Fruit fly (Drosophila melanogaster) whole organism, embryonic: ENCODE results near the gene CG16854.

Experiments used
- B-H1 ChIP-seq: fragments of 200-800 bp; sonication (Bioruptor generic); IDR thresholded peaks from 3 replicates; pipeline ENCODE4 v1.3.6; 2022; ENCODE audit warnings: missing biosample characterization, missing genetic modification characterization
- Bteb2 ChIP-seq: fragments of 200-800 bp; sonication (Bioruptor generic); optimal IDR thresholded peaks from 2 replicates; lab custom pipeline; 2016; ENCODE audit warnings: missing biosample characterization, missing genetic modification characterization
- CG10654 ChIP-seq: fragments of 200-800 bp; sonication (Bioruptor generic); optimal IDR thresholded peaks from 2 replicates; lab custom pipeline; 2016; ENCODE audit warnings: missing biosample characterization, missing genetic modification characterization
- CG12769 ChIP-seq: fragments of 200-800 bp; sonication (Bioruptor generic); optimal IDR thresholded peaks from 2 replicates; lab custom pipeline; 2019; ENCODE audit warnings: missing biosample characterization, mild to moderate bottlenecking, missing genetic modification characterization, moderate library complexity
- CG1529 ChIP-seq: fragments of 200-800 bp; sonication (Bioruptor generic); optimal IDR thresholded peaks from 3 replicates; lab custom pipeline; 2018; ENCODE audit warnings: missing biosample characterization, missing genetic modification characterization
- CG16813 ChIP-seq: fragments of 200-800 bp; sonication (Bioruptor generic); IDR thresholded peaks from 3 replicates; pipeline ENCODE4 v1.3.6; 2022; ENCODE audit warnings: missing biosample characterization, missing genetic modification characterization; ENCODE audit not compliant: partially characterized antibody
- CG17328 ChIP-seq: fragments of 200-800 bp; sonication (Bioruptor generic); IDR thresholded peaks from 2 replicates; pipeline ENCODE4 v1.3.6; 2022; ENCODE audit warnings: missing biosample characterization, missing genetic modification characterization
- CG2199 ChIP-seq: fragments of 200-800 bp; sonication (Bioruptor generic); IDR thresholded peaks from 3 replicates; pipeline ENCODE4 v1.3.6; 2022; ENCODE audit warnings: missing biosample characterization, missing genetic modification characterization
- CG2202 ChIP-seq: fragments of 200-800 bp; sonication (Bioruptor generic); optimal IDR thresholded peaks from 2 replicates; lab custom pipeline; 2018; ENCODE audit warnings: missing biosample characterization, mild to moderate bottlenecking, missing genetic modification characterization
- CG3065 ChIP-seq: fragments of 200-800 bp; sonication (Bioruptor generic); optimal IDR thresholded peaks from 2 replicates; lab custom pipeline; 2016; ENCODE audit warnings: missing biosample characterization, missing genetic modification characterization
- CG31441 ChIP-seq: fragments of 200-800 bp; sonication (Bioruptor generic); IDR thresholded peaks from 2 replicates; pipeline ENCODE4 v1.3.6; 2022; ENCODE audit warnings: missing biosample characterization, missing genetic modification characterization
- CG32532 ChIP-seq: fragments of 200-800 bp; sonication (Bioruptor generic); IDR thresholded peaks from 2 replicates; pipeline ENCODE4 v1.3.6; 2022; ENCODE audit warnings: missing biosample characterization, missing genetic modification characterization
- CG32767 ChIP-seq: fragments of 200-800 bp; sonication (Bioruptor generic); IDR thresholded peaks from 2 replicates; pipeline ENCODE4 v1.3.6; 2022; ENCODE audit warnings: missing biosample characterization, missing genetic modification characterization
- CG3407 ChIP-seq: fragments of 200-800 bp; sonication (Bioruptor generic); optimal IDR thresholded peaks from 2 replicates; lab custom pipeline; 2018; ENCODE audit warnings: missing biosample characterization, mild to moderate bottlenecking, missing genetic modification characterization
- CG4424 ChIP-seq: fragments of 200-800 bp; sonication (Bioruptor generic); optimal IDR thresholded peaks from 3 replicates; lab custom pipeline; 2016; ENCODE audit warnings: missing biosample characterization, missing genetic modification characterization
- CG4707 ChIP-seq: fragments of 200-800 bp; sonication (Bioruptor generic); optimal IDR thresholded peaks from 2 replicates; lab custom pipeline; 2018; ENCODE audit warnings: missing biosample characterization, mild to moderate bottlenecking, missing genetic modification characterization, moderate library complexity
- CG9797 ChIP-seq: fragments of 200-800 bp; sonication (Bioruptor generic); optimal IDR thresholded peaks from 3 replicates; lab custom pipeline; 2018; ENCODE audit warnings: missing biosample characterization, mild to moderate bottlenecking, missing genetic modification characterization
- CrebB ChIP-seq: fragments of 200-800 bp; sonication (Bioruptor generic); optimal IDR thresholded peaks from 3 replicates; lab custom pipeline; 2018; ENCODE audit warnings: missing biosample characterization, mild to moderate bottlenecking, missing genetic modification characterization
- Dll ChIP-seq: fragments of 200-800 bp; sonication (Bioruptor generic); IDR thresholded peaks from 4 replicates; pipeline ENCODE4 v1.3.6; 2022; ENCODE audit warnings: missing biosample characterization, missing genetic modification characterization; ENCODE audit not compliant: partially characterized antibody
- ERR ChIP-seq: fragments of 200-800 bp; sonication (Bioruptor generic); optimal IDR thresholded peaks from 2 replicates; lab custom pipeline; 2016; ENCODE audit warnings: missing biosample characterization, missing genetic modification characterization
- Gsc ChIP-seq: fragments of 200-800 bp; sonication (Bioruptor generic); IDR thresholded peaks from 2 replicates; pipeline ENCODE4 v1.3.6; 2022; ENCODE audit warnings: missing biosample characterization, missing genetic modification characterization
- HLH4C ChIP-seq: fragments of 200-800 bp; sonication (Bioruptor generic); IDR thresholded peaks from 3 replicates; pipeline ENCODE4 v1.3.6; 2022; ENCODE audit warnings: missing biosample characterization, missing genetic modification characterization; ENCODE audit not compliant: partially characterized antibody
- Hey ChIP-seq: fragments of 200-800 bp; sonication (Bioruptor generic); optimal IDR thresholded peaks from 3 replicates; lab custom pipeline; 2018; ENCODE audit warnings: missing biosample characterization, mild to moderate bottlenecking, missing genetic modification characterization
- Jarid2 ChIP-seq: fragments of 200-800 bp; sonication (Bioruptor generic); optimal IDR thresholded peaks from 3 replicates; lab custom pipeline; 2017; ENCODE audit warnings: mild to moderate bottlenecking, missing biosample characterization, missing genetic modification reagents, missing genetic modification characterization
- MBD-R2 ChIP-seq: fragments of 200-800 bp; sonication (Bioruptor generic); IDR thresholded peaks from 2 replicates; pipeline ENCODE4 v1.3.6; 2022; ENCODE audit warnings: missing biosample characterization, missing genetic modification characterization
- NfI ChIP-seq: fragments of 200-800 bp; sonication (Bioruptor generic); optimal IDR thresholded peaks from 3 replicates; lab custom pipeline; 2018; ENCODE audit warnings: missing biosample characterization, mild to moderate bottlenecking, missing genetic modification characterization, moderate library complexity
- Ptx1 ChIP-seq: fragments of 200-800 bp; sonication (Bioruptor generic); IDR thresholded peaks from 2 replicates; pipeline ENCODE4 v1.3.6; 2022; ENCODE audit warnings: missing biosample characterization, missing genetic modification characterization
- Ravus ChIP-seq: fragments of 200-800 bp; sonication (Bioruptor generic); IDR thresholded peaks from 2 replicates; pipeline ENCODE4 v1.3.6; 2022; ENCODE audit warnings: missing biosample characterization, missing genetic modification characterization
- Sin3A ChIP-seq: fragments of >200 bp; optimal IDR thresholded peaks from 2 replicates; lab custom pipeline; 2018
- Spps ChIP-seq: fragments of 200-800 bp; sonication (Bioruptor generic); optimal IDR thresholded peaks from 2 replicates; lab custom pipeline; 2018; ENCODE audit warnings: missing biosample characterization, mild to moderate bottlenecking, missing genetic modification characterization
- bcd ChIP-seq: fragments of 200-800 bp; sonication (Bioruptor generic); optimal IDR thresholded peaks from 2 replicates; lab custom pipeline; 2017; ENCODE audit warnings: missing biosample characterization, mild to moderate bottlenecking, missing genetic modification characterization
- bowl ChIP-seq: fragments of 200-800 bp; sonication (Bioruptor generic); IDR thresholded peaks from 2 replicates; pipeline ENCODE4 v1.3.6; 2022; ENCODE audit warnings: missing biosample characterization, missing genetic modification characterization
- caup ChIP-seq: fragments of 200-800 bp; sonication (Bioruptor generic); optimal IDR thresholded peaks from 3 replicates; lab custom pipeline; 2017; ENCODE audit warnings: missing biosample characterization, mild to moderate bottlenecking, missing genetic modification characterization, moderate library complexity; ENCODE audit not compliant: severe bottlenecking
- ci ChIP-seq: fragments of 200-800 bp; sonication (Bioruptor generic); IDR thresholded peaks from 3 replicates; pipeline ENCODE4 v1.3.6; 2022; ENCODE audit warnings: missing biosample characterization, missing genetic modification characterization
- en ChIP-seq: fragments of 200-800 bp; sonication (Bioruptor generic); optimal IDR thresholded peaks from 2 replicates; lab custom pipeline; 2016; ENCODE audit warnings: missing biosample characterization, missing genetic modification characterization
- fd96Cb ChIP-seq: fragments of 200-800 bp; sonication (Bioruptor generic); optimal IDR thresholded peaks from 2 replicates; lab custom pipeline; 2018; ENCODE audit warnings: missing biosample characterization, mild to moderate bottlenecking, missing genetic modification characterization, moderate library complexity
- gem ChIP-seq: fragments of 200-800 bp; sonication (Bioruptor generic); optimal IDR thresholded peaks from 2 replicates; lab custom pipeline; 2019; ENCODE audit warnings: missing biosample characterization, mild to moderate bottlenecking, missing genetic modification characterization, moderate library complexity
- gro ChIP-seq: fragments of 200-800 bp; sonication (Bioruptor generic); optimal IDR thresholded peaks from 2 replicates; lab custom pipeline; 2016; ENCODE audit warnings: missing biosample characterization, missing genetic modification characterization
- hkb ChIP-seq, 2 experiments: fragments of 200-800 bp in 1 of 2; fragments of >200 bp in 1 of 2; sonication (Bioruptor generic) in 1 of 2; IDR thresholded peaks in 1 of 2; optimal IDR thresholded peaks in 1 of 2; 2 replicates each; pipeline versions ENCODE4 v1.3.6 to Lab custom; 2017 to 2022; ENCODE audit warnings: missing biosample characterization in 1 of 2, missing genetic modification characterization in 1 of 2
- insv ChIP-seq, 2 experiments: fragments of 200-800 bp; sonication (Bioruptor generic); optimal IDR thresholded peaks; 3 replicates each; lab custom pipeline; 2016 to 2018; ENCODE audit warnings: missing biosample characterization in 2 of 2, missing genetic modification characterization in 2 of 2
- ken ChIP-seq: fragments of 200-800 bp; sonication (Bioruptor generic); IDR thresholded peaks from 3 replicates; pipeline ENCODE4 v1.3.6; 2022; ENCODE audit warnings: missing biosample characterization, missing genetic modification characterization
- lbe ChIP-seq: fragments of 200-800 bp; sonication (Bioruptor generic); optimal IDR thresholded peaks from 2 replicates; lab custom pipeline; 2016; ENCODE audit warnings: missing biosample characterization, mild to moderate bottlenecking, missing genetic modification characterization
- nerfin-1 ChIP-seq: fragments of 200-800 bp; sonication (Bioruptor generic); optimal IDR thresholded peaks from 3 replicates; lab custom pipeline; 2019; ENCODE audit warnings: missing biosample characterization, mild to moderate bottlenecking, missing genetic modification characterization, moderate library complexity
- schlank ChIP-seq: fragments of 200-800 bp; sonication (Bioruptor generic); optimal IDR thresholded peaks from 2 replicates; lab custom pipeline; 2018; ENCODE audit warnings: missing biosample characterization, mild to moderate bottlenecking, missing genetic modification characterization
- sqz ChIP-seq: fragments of 200-800 bp; sonication (Bioruptor generic); optimal IDR thresholded peaks from 3 replicates; lab custom pipeline; 2018; ENCODE audit warnings: missing biosample characterization, mild to moderate bottlenecking, missing genetic modification characterization
- twi ChIP-seq: fragments of 200-800 bp; optimal IDR thresholded peaks from 2 replicates; lab custom pipeline; 2019; ENCODE audit warnings: missing biosample characterization, mild to moderate bottlenecking, missing genetic modification characterization, moderate library complexity
- tx ChIP-seq: fragments of 200-800 bp; sonication (Bioruptor generic); optimal IDR thresholded peaks from 2 replicates; lab custom pipeline; 2016; ENCODE audit warnings: missing biosample characterization, missing genetic modification characterization
- usp ChIP-seq: fragments of >200 bp; optimal IDR thresholded peaks from 2 replicates; lab custom pipeline; 2017; ENCODE audit warnings: missing biosample characterization, missing genetic modification characterization
- vfl ChIP-seq: fragments of 200-800 bp; sonication (Bioruptor generic); optimal IDR thresholded peaks from 2 replicates; lab custom pipeline; 2016; ENCODE audit warnings: missing biosample characterization, missing genetic modification characterization
- wek ChIP-seq: fragments of 200-800 bp; sonication (Bioruptor generic); optimal IDR thresholded peaks from 3 replicates; lab custom pipeline; 2018; ENCODE audit warnings: missing biosample characterization, mild to moderate bottlenecking, missing genetic modification characterization, moderate library complexity

CG16854 gene

DNA sequence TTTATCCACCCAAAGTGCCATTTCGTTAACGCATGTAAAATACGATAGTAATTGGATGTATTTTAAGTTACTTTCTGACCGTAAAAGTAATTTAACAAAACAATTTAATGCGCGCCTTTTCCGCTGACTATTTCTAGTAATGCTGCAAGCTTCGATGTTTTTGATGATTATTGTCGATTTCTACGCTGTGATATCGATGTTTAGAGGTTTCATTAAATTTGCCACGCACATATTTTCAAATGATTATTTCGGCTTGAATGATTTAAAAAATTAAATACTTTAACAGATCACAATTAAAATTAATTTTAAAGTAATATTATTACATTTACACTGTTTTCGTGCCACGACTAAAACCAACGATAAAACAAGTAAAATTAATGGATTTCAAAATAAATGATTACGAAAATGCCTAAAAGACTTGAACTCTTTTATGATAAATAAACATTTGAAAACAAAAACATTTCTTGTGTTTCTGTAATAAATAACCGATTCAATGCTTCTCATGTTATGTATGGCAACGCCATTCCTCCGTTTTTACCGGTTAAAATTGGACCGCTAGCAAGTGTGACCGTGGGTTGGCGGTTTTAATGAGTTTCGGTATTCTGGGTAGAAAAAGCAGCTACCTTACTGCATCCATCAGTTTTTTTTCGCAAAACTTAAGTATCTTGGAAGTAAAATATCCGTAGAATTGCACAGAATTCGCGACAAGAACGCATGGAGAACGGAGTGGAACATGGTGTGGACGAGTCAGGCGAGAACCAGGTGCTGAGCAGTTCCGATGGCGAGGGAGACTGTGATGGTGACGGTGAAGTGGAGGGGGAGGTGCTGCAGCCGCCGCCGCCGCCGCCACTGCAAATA, 43.9 kb downstream of the CG16854 start, which contains the start of the genes RfC38 and CG4751 (continued):
- TF ChIP-seq CG9797 (GFP tag; lab: Kevin White, UChicago) (peak; percentile 87), CG2199 (GFP tag; lab: Robert Waterston, UW) (no peak), NfI (GFP tag; lab: Kevin White, UChicago) (peak; percentile 7), Gsc (GFP tag; lab: Robert Waterston, UW) (no peak), CG1529 (GFP tag; lab: Kevin White, UChicago) (no peak), CG31441 (no peak), CG3407 (GFP tag; lab: Kevin White, UChicago) (no peak), MBD-R2 (peak; percentile 74), Ptx1 (GFP tag; lab: Robert Waterston, UW) (no peak), schlank (no peak), CG32532 (GFP tag; lab: Robert Waterston, UW) (no peak), sqz (GFP tag; lab: Kevin White, UChicago) (no peak), Ravus (GFP tag; lab: Robert Waterston, UW) (no peak), bowl (GFP tag; lab: Robert Waterston, UW) (no peak), Sin3A (lab: Kevin White, UChicago) (peak; percentile 37), ken (GFP tag; lab: Robert Waterston, UW) (no peak), nerfin-1 (tag; lab: Kevin White, UChicago) (peak; percentile 39), CG32767 (GFP tag; lab: Robert Waterston, UW) (0 out of 2 replicates have a peak, but pooled peaks have one; percentile 8), usp (GFP tag; lab: Kevin White, UChicago) (no peak), vfl (GFP tag; lab: Kevin White, UChicago) (no peak), hkb (optimal IDR thresholded peaks at IDR 0.05; lab: Kevin White, UChicago) (no peak), hkb (GFP tag; IDR thresholded peaks at IDR 0.05; lab: Robert Waterston, UW) (no peak), tx (GFP tag; lab: Kevin White, UChicago) (no peak), fd96Cb (tag; lab: Kevin White, UChicago) (no peak), gro (no peak), CG3065 (GFP tag; lab: Kevin White, UChicago) (no peak), B-H1 (GFP tag; lab: Robert Waterston, UW) (no peak), ci (GFP tag; lab: Robert Waterston, UW) (no peak), Dll (GFP tag; lab: Robert Waterston, UW) (peak; percentile 84), CG16813 (GFP tag; lab: Robert Waterston, UW) (peak; percentile 63), Bteb2 (GFP tag; lab: Kevin White, UChicago) (no peak), HLH4C (peak; percentile 67), Spps (tag; lab: Kevin White, UChicago) (no peak), lbe (GFP tag; lab: Kevin White, UChicago) (no peak), en (GFP tag; lab: Kevin White, UChicago) (no peak), CrebB (tag; lab: Kevin White, UChicago) (no peak), CG4424 (GFP tag; lab: Kevin White, UChicago) (peak; percentile 15), wek (no peak), CG12769 (no peak), CG4707 (GFP tag; lab: Kevin White, UChicago) (no peak), ERR (GFP tag; lab: Kevin White, UChicago) (no peak), CG2202 (no peak), Hey (tag; lab: Kevin White, UChicago) (no peak), twi (tag; lab: Kevin White, UChicago) (no peak), bcd (GFP tag; lab: Kevin White, UChicago) (no peak), gem (tag; lab: Kevin White, UChicago) (no peak), caup (GFP tag; lab: Kevin White, UChicago) (no peak), Jarid2 (GFP tag; lab: Kevin White, UChicago) (peak; percentile 8), CG10654 (no peak), insv (GFP tag; optimal IDR thresholded peaks at IDR 0.05; lab: Kevin White, UChicago) (no peak), CG17328 (GFP tag; lab: Robert Waterston, UW) (no peak)
